Fruit fly (Drosophila melanogaster) whole organism, embryonic: ENCODE data around the gene mRpL27.

Experiments used
- Ada2b ChIP-seq: fragments of 200-800 bp; sonication (Bioruptor generic); IDR thresholded peaks from 2 replicates; pipeline ENCODE4 v1.3.6; 2022; ENCODE audit warnings: missing biosample characterization, missing genetic modification characterization
- CG12219 ChIP-seq: fragments of 200-800 bp; sonication (Bioruptor generic); optimal IDR thresholded peaks from 3 replicates; lab custom pipeline; 2018; ENCODE audit warnings: missing biosample characterization, mild to moderate bottlenecking, missing genetic modification characterization
- CG1602 ChIP-seq: fragments of 200-800 bp; sonication (Bioruptor generic); optimal IDR thresholded peaks from 3 replicates; lab custom pipeline; 2016; ENCODE audit warnings: missing biosample characterization, missing genetic modification characterization
- CG4424 ChIP-seq: fragments of 200-800 bp; sonication (Bioruptor generic); optimal IDR thresholded peaks from 3 replicates; lab custom pipeline; 2016; ENCODE audit warnings: missing biosample characterization, missing genetic modification characterization
- Gug ChIP-seq: fragments of 200-800 bp; sonication (Bioruptor generic); IDR thresholded peaks from 4 replicates; pipeline ENCODE4 v1.3.6; 2022; ENCODE audit warnings: missing biosample characterization, missing genetic modification characterization
- dysf ChIP-seq: fragments of 200-800 bp; sonication (Bioruptor generic); IDR thresholded peaks from 3 replicates; pipeline ENCODE4 v1.3.6; 2022; ENCODE audit warnings: missing biosample characterization, missing genetic modification characterization
- org-1 ChIP-seq: fragments of 200-800 bp; sonication (Bioruptor generic); optimal IDR thresholded peaks from 2 replicates; lab custom pipeline; 2017; ENCODE audit warnings: missing biosample characterization, missing genetic modification characterization

DNA sequence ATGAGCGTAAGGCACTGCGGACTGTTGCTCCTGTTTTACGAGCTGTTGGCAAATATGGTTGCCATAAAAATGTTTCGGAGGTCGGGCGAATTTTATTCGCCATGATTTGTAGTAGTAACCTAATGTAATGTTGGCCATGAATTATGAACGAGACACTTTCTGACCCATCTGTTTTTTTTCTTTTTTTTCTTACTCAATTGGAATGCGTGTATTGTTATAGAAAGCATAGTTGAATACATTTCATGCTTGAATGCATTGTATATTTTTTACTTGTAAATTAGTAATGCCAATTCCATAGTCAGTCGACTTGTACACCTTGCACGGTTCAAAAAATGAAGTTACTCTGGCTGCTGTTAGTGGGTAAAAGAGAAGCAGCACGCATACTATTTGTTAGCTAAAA, 22.0 kb downstream of the mRpL27 start, which contains the start of gene CG43056:
- TF ChIP-seq Ada2b (GFP tag; lab: Robert Waterston, UW) (no peak), dysf (GFP tag; lab: Robert Waterston, UW) (no peak), CG1602 (GFP tag; lab: Kevin White, UChicago) (no peak), CG12219 (no peak), Gug (GFP tag; lab: Robert Waterston, UW) (no peak), org-1 (GFP tag; lab: Kevin White, UChicago) (no peak), CG4424 (GFP tag; lab: Kevin White, UChicago) (no peak)
